Comparison of ENCODE assay signal across 4 worm cellular contexts in genomic region chrII:5105020-5105419, ce11.
TF ChIP-seq lines count a peak whose summit lies in the region.

No protein-coding gene starts in this region.

TF ChIP-seq in whole organism, L2 larva, 48 proteins besides CTCF, POLR2A, EP300 and RAD21 (continued from another document):
- TF ChIP-seq sem-4 (tag; optimal IDR thresholded peaks at IDR 0.05; lab: Kevin White, UChicago) (peak; percentile 1), dmd-4 (tag; optimal IDR thresholded peaks at IDR 0.05; lab: Kevin White, UChicago) (no peak), ceh-16 (tag; optimal IDR thresholded peaks at IDR 0.05; lab: Kevin White, UChicago) (no peak), gmeb-1 (tag; optimal IDR thresholded peaks at IDR 0.05; lab: Kevin White, UChicago) (peak; percentile 67), C34F6.9 (tag; optimal IDR thresholded peaks at IDR 0.05; lab: Kevin White, UChicago) (peak; percentile 52), nhr-10 (tag; optimal IDR thresholded peaks at IDR 0.05; lab: Kevin White, UChicago) (no peak), mab-5 (tag; optimal IDR thresholded peaks at IDR 0.05; lab: Kevin White, UChicago) (peak; percentile 23), ztf-1 (GFP tag; conservative IDR thresholded peaks at IDR 0.05; lab: Robert Waterston, UW) (no peak), elt-3 (tag; optimal IDR thresholded peaks at IDR 0.05; lab: Kevin White, UChicago) (no peak), peb-1 (tag; optimal IDR thresholded peaks at IDR 0.05; lab: Kevin White, UChicago) (no peak), lin-13 (GFP tag; optimal IDR thresholded peaks at IDR 0.05; lab: Kevin White, UChicago) (peak; percentile 63), crh-2 (tag; optimal IDR thresholded peaks at IDR 0.05; lab: Kevin White, UChicago) (peak; percentile 70), sma-3 (GFP tag; optimal IDR thresholded peaks at IDR 0.05; lab: Kevin White, UChicago) (peak; percentile 57), blmp-1 (tag; optimal IDR thresholded peaks at IDR 0.05; lab: Kevin White, UChicago; ENCODE audit: insufficient read depth) (peak; percentile 35), nhr-12 (tag; optimal IDR thresholded peaks at IDR 0.05; lab: Kevin White, UChicago) (no peak)

TF ChIP-seq in whole organism, L4 larva, 104 proteins besides CTCF, POLR2A, EP300 and RAD21 (continued from another document and continues in another):
- TF ChIP-seq skn-1 (tag; optimal IDR thresholded peaks at IDR 0.05; lab: Kevin White, UChicago), result no peak
- peak in 1 of 2 experiments; percentile 28 for TF ChIP-seq mdl-1 (tag; optimal IDR thresholded peaks at IDR 0.05; lab: Kevin White, UChicago)
- TF ChIP-seq sdz-12 (GFP tag; optimal IDR thresholded peaks at IDR 0.05; lab: Kevin White, UChicago), result peak; percentile 77
- TF ChIP-seq dmd-9 (GFP tag; IDR thresholded peaks at IDR 0.05; lab: Robert Waterston, UW), result 0 out of 2 replicates have a peak, but pooled peaks have one; percentile 30
- peak; percentile 76 for TF ChIP-seq ceh-44 (GFP tag; IDR thresholded peaks at IDR 0.05; lab: Robert Waterston, UW)
- TF ChIP-seq Y105C5A.15 (GFP tag; IDR thresholded peaks at IDR 0.05; lab: Robert Waterston, UW), result peak; percentile 76; the same call in 1 of the 2 replicates
- TF ChIP-seq ceh-82 (tag; optimal IDR thresholded peaks at IDR 0.05; lab: Kevin White, UChicago), result no peak
- no peak for TF ChIP-seq zag-1 (tag; optimal IDR thresholded peaks at IDR 0.05; lab: Kevin White, UChicago)
- TF ChIP-seq fos-1 (tag; optimal IDR thresholded peaks at IDR 0.05; lab: Kevin White, UChicago), result no peak
- peak; percentile 96 for TF ChIP-seq nhr-41 (GFP tag; IDR thresholded peaks at IDR 0.05; lab: Robert Waterston, UW)
- TF ChIP-seq R02D3.7 (tag; optimal IDR thresholded peaks at IDR 0.05; lab: Kevin White, UChicago), result peak; percentile 4
- TF ChIP-seq dpl-1 (GFP tag; optimal IDR thresholded peaks at IDR 0.05; lab: Kevin White, UChicago), result peak; percentile 39
- peak; percentile 75 for TF ChIP-seq spr-3 (GFP tag; optimal IDR thresholded peaks at IDR 0.05; lab: Kevin White, UChicago)
- peak; percentile 73; the same call in 1 of the 2 replicates for TF ChIP-seq zip-11 (GFP tag; IDR thresholded peaks at IDR 0.05; lab: Robert Waterston, UW)
- TF ChIP-seq lim-7 (GFP tag; IDR thresholded peaks at IDR 0.05; lab: Robert Waterston, UW), result peak; percentile 97
- no peak for TF ChIP-seq daf-12 (tag; optimal IDR thresholded peaks at IDR 0.05; lab: Kevin White, UChicago)
- no peak for TF ChIP-seq ama-1 (optimal IDR thresholded peaks at IDR 0.05; lab: Kevin White, UChicago)
- TF ChIP-seq dmd-8 (GFP tag; IDR thresholded peaks at IDR 0.05; lab: Robert Waterston, UW), result peak; percentile 94
- no peak; the same call in 1 of the 2 replicates for TF ChIP-seq madf-9 (GFP tag; conservative IDR thresholded peaks at IDR 0.05; lab: Robert Waterston, UW)
- TF ChIP-seq F49E8.2 (tag; optimal IDR thresholded peaks at IDR 0.05; lab: Kevin White, UChicago; ENCODE audit: borderline replicate concordance), result peak; percentile 63
- TF ChIP-seq egl-27 (tag; optimal IDR thresholded peaks at IDR 0.05; lab: Kevin White, UChicago), result no peak
- peak in 1 of 2 experiments; percentile 94 for TF ChIP-seq daf-16 (GFP tag; optimal IDR thresholded peaks at IDR 0.05; lab: Kevin White, UChicago)
- TF ChIP-seq daf-16 (tag; optimal IDR thresholded peaks at IDR 0.05; lab: Kevin White, UChicago), result peak; percentile 78
- TF ChIP-seq ceh-20 (GFP tag; IDR thresholded peaks at IDR 0.05; lab: Robert Waterston, UW), result peak; percentile 81; the same call in 1 of the 2 replicates
- peak; percentile 65 for TF ChIP-seq lin-29 (GFP tag; IDR thresholded peaks at IDR 0.05; lab: Robert Waterston, UW)
- TF ChIP-seq attf-4 (tag; optimal IDR thresholded peaks at IDR 0.05; lab: Kevin White, UChicago), result no peak
- TF ChIP-seq Y75B8A.6 (GFP tag; IDR thresholded peaks at IDR 0.05; lab: Robert Waterston, UW), result peak; percentile 86
- TF ChIP-seq F26F4.8 (GFP tag; conservative IDR thresholded peaks at IDR 0.05; lab: Robert Waterston, UW), result peak; percentile 92
- peak; percentile 58; the same call in 1 of the 2 replicates for TF ChIP-seq php-3 (GFP tag; IDR thresholded peaks at IDR 0.05; lab: Robert Waterston, UW)
- peak; percentile 82 for TF ChIP-seq nhr-102 (tag; optimal IDR thresholded peaks at IDR 0.05; lab: Kevin White, UChicago)
- no peak for TF ChIP-seq ceh-62 (tag; optimal IDR thresholded peaks at IDR 0.05; lab: Kevin White, UChicago)
- TF ChIP-seq hmg-1.1 (GFP tag; IDR thresholded peaks at IDR 0.05; lab: Robert Waterston, UW), result peak; percentile 89
- TF ChIP-seq spr-1 (tag; optimal IDR thresholded peaks at IDR 0.05; lab: Kevin White, UChicago), result peak; percentile 86
- TF ChIP-seq ZK546.5 (tag; optimal IDR thresholded peaks at IDR 0.05; lab: Kevin White, UChicago), result no peak
- no peak for TF ChIP-seq ztf-11 (tag; optimal IDR thresholded peaks at IDR 0.05; lab: Kevin White, UChicago)
- TF ChIP-seq nhr-77 (tag; optimal IDR thresholded peaks at IDR 0.05; lab: Kevin White, UChicago), result no peak
- TF ChIP-seq dmd-6 (GFP tag; IDR thresholded peaks at IDR 0.05; lab: Robert Waterston, UW), result peak; percentile 82
- TF ChIP-seq nhr-76 (tag; optimal IDR thresholded peaks at IDR 0.05; lab: Kevin White, UChicago), result no peak
- no peak for TF ChIP-seq daf-19 (GFP tag; conservative IDR thresholded peaks at IDR 0.05; lab: Robert Waterston, UW)

TF ChIP-seq in whole organism, late embryonic, 69 proteins besides CTCF, POLR2A, EP300 and RAD21 (continued from another document and continues in another):
- TF ChIP-seq tbx-2 (tag; optimal IDR thresholded peaks at IDR 0.05; lab: Kevin White, UChicago) (peak; percentile 92), gmeb-2 (tag; optimal IDR thresholded peaks at IDR 0.05; lab: Kevin White, UChicago) (peak; percentile 98), Y22D7AL.16 (tag; optimal IDR thresholded peaks at IDR 0.05; lab: Kevin White, UChicago) (peak; percentile 98), ceh-48 (tag; optimal IDR thresholded peaks at IDR 0.05; lab: Kevin White, UChicago) (peak; percentile 89), eyg-1 (tag; optimal IDR thresholded peaks at IDR 0.05; lab: Kevin White, UChicago) (peak; percentile 88), ztf-16 (tag; optimal IDR thresholded peaks at IDR 0.05; lab: Kevin White, UChicago) (peak; percentile 96), C08G9.2 (tag; optimal IDR thresholded peaks at IDR 0.05; lab: Kevin White, UChicago) (peak; percentile 88), unc-42 (tag; optimal IDR thresholded peaks at IDR 0.05; lab: Kevin White, UChicago) (peak; percentile 66), nfya-1 (tag; optimal IDR thresholded peaks at IDR 0.05; lab: Kevin White, UChicago) (peak; percentile 88), dve-1 (tag; optimal IDR thresholded peaks at IDR 0.05; lab: Kevin White, UChicago) (peak; percentile 93), lim-6 (tag; optimal IDR thresholded peaks at IDR 0.05; lab: Kevin White, UChicago) (peak; percentile 94), K09A11.1 (tag; optimal IDR thresholded peaks at IDR 0.05; lab: Kevin White, UChicago; ENCODE audit: insufficient read depth) (peak; percentile 90), ceh-18 (tag; optimal IDR thresholded peaks at IDR 0.05; lab: Kevin White, UChicago) (peak; percentile 90), fkh-10 (GFP tag; optimal IDR thresholded peaks at IDR 0.05; lab: Kevin White, UChicago) (peak; percentile 79), ttx-3 (tag; optimal IDR thresholded peaks at IDR 0.05; lab: Kevin White, UChicago) (peak; percentile 94), pros-1 (tag; optimal IDR thresholded peaks at IDR 0.05; lab: Kevin White, UChicago) (peak; percentile 41), fax-1 (tag; optimal IDR thresholded peaks at IDR 0.05; lab: Kevin White, UChicago) (peak; percentile 95), elt-2 (tag; optimal IDR thresholded peaks at IDR 0.05; lab: Kevin White, UChicago) (peak; percentile 100), ceh-14 (tag; optimal IDR thresholded peaks at IDR 0.05; lab: Kevin White, UChicago) (peak; percentile 94), ceh-31 (tag; optimal IDR thresholded peaks at IDR 0.05; lab: Kevin White, UChicago) (peak; percentile 81), K02D7.2 (tag; optimal IDR thresholded peaks at IDR 0.05; lab: Kevin White, UChicago) (peak; percentile 95), F13H6.1 (tag; optimal IDR thresholded peaks at IDR 0.05; lab: Kevin White, UChicago) (peak; percentile 92), nhr-11 (tag; optimal IDR thresholded peaks at IDR 0.05; lab: Kevin White, UChicago) (no peak), syd-9 (tag; optimal IDR thresholded peaks at IDR 0.05; lab: Kevin White, UChicago) (peak; percentile 96), madf-2 (tag; optimal IDR thresholded peaks at IDR 0.05; lab: Kevin White, UChicago) (peak; percentile 96), nhr-232 (tag; optimal IDR thresholded peaks at IDR 0.05; lab: Kevin White, UChicago) (peak; percentile 97), hlh-30 (tag; optimal IDR thresholded peaks at IDR 0.05; lab: Kevin White, UChicago; ENCODE audit: insufficient read depth) (peak; percentile 75), C38D4.7 (GFP tag; optimal IDR thresholded peaks at IDR 0.05; lab: Kevin White, UChicago) (peak; percentile 96), T23F11.4 (GFP tag; optimal IDR thresholded peaks at IDR 0.05; lab: Kevin White, UChicago) (peak; percentile 98), npax-4 (tag; optimal IDR thresholded peaks at IDR 0.05; lab: Kevin White, UChicago) (peak; percentile 92), lin-11 (tag; optimal IDR thresholded peaks at IDR 0.05; lab: Kevin White, UChicago) (peak; percentile 94), ahr-1 (tag; optimal IDR thresholded peaks at IDR 0.05; lab: Kevin White, UChicago) (peak; percentile 90), ceh-45 (GFP tag; IDR thresholded peaks at IDR 0.05; lab: Robert Waterston, UW) (peak; percentile 92), tbx-7 (tag; optimal IDR thresholded peaks at IDR 0.05; lab: Kevin White, UChicago) (peak; percentile 75), sox-2 (GFP tag; IDR thresholded peaks at IDR 0.05; lab: Robert Waterston, UW) (peak; percentile 97), ceh-24 (tag; optimal IDR thresholded peaks at IDR 0.05; lab: Kevin White, UChicago) (peak; percentile 86), hlh-6 (tag; optimal IDR thresholded peaks at IDR 0.05; lab: Kevin White, UChicago) (peak; percentile 98), ceh-6 (GFP tag; optimal IDR thresholded peaks at IDR 0.05; lab: Kevin White, UChicago) (peak; percentile 98), pqm-1 (tag; optimal IDR thresholded peaks at IDR 0.05; lab: Kevin White, UChicago) (peak; percentile 93), hlh-15 (tag; optimal IDR thresholded peaks at IDR 0.05; lab: Kevin White, UChicago) (peak; percentile 96), pha-4 (tag; optimal IDR thresholded peaks at IDR 0.05; lab: Kevin White, UChicago) (no peak), mec-3 (tag; optimal IDR thresholded peaks at IDR 0.05; lab: Kevin White, UChicago; ENCODE audit: borderline replicate concordance) (peak; percentile 87)

TF ChIP-seq in whole organism, mixed stage, embryonic, 35 proteins besides CTCF, POLR2A, EP300 and RAD21 (continued from another document):
- TF ChIP-seq lin-13 (tag; optimal IDR thresholded peaks at IDR 0.05; lab: Kevin White, UChicago), result peak; percentile 64
- TF ChIP-seq M03D4.4 (tag; optimal IDR thresholded peaks at IDR 0.05; lab: Kevin White, UChicago), result peak; percentile 98
- TF ChIP-seq blmp-1 (tag; optimal IDR thresholded peaks at IDR 0.05; lab: Kevin White, UChicago), result peak; percentile 11
- TF ChIP-seq unc-39 (tag; optimal IDR thresholded peaks at IDR 0.05; lab: Kevin White, UChicago), result peak; percentile 22
- peak; percentile 99 for TF ChIP-seq mls-2 (tag; optimal IDR thresholded peaks at IDR 0.05; lab: Kevin White, UChicago)
- TF ChIP-seq unc-62 (GFP tag; optimal IDR thresholded peaks at IDR 0.05; lab: Kevin White, UChicago), result peak; percentile 83
